Fruit fly (Drosophila melanogaster) Kc167 (cell line): ENCODE measurements around the gene Top1.

Experiments used
- Myc ChIP-seq: fragments of >200 bp; optimal IDR thresholded peaks from 2 replicates; lab custom pipeline; 2017; ENCODE audit warnings: missing external identifiers
- Sin3A ChIP-seq: fragments of >200 bp; optimal IDR thresholded peaks from 2 replicates; lab custom pipeline; 2018; ENCODE audit warnings: missing external identifiers
- h ChIP-seq: fragments of >200 bp; optimal IDR thresholded peaks from 3 replicates; lab custom pipeline; 2018; ENCODE audit warnings: missing external identifiers
- psq ChIP-seq: fragments of >200 bp; optimal IDR thresholded peaks from 2 replicates; lab custom pipeline; 2017; ENCODE audit warnings: missing external identifiers
- ttk ChIP-seq: sonication (Bioruptor generic); optimal IDR thresholded peaks from 2 replicates; lab custom pipeline; 2017; ENCODE audit warnings: missing external identifiers

dm6 chrX:15299927-15300740 lies 19.1 kb upstream of the Top1 start:
- no peak for TF ChIP-seq psq (lab: Kevin White, UChicago)
- no peak for TF ChIP-seq Sin3A (lab: Kevin White, UChicago)
- TF ChIP-seq ttk (lab: Kevin White, UChicago) = peak; percentile 83
- no peak for TF ChIP-seq h (lab: Kevin White, UChicago)
- no peak for TF ChIP-seq Myc (lab: Kevin White, UChicago)
